Fruit fly (Drosophila melanogaster) whole organism, embryonic: ENCODE results near the gene tho2.

Source experiments
- Blimp-1 ChIP-seq: fragments of 200-800 bp; sonication (Bioruptor generic); optimal IDR thresholded peaks from 3 replicates; lab custom pipeline; 2018; ENCODE audit warnings: missing biosample characterization, missing genetic modification characterization, mild to moderate bottlenecking, moderate library complexity, missing genetic modification reagents
- CG11504 ChIP-seq: fragments of 200-800 bp; sonication (Bioruptor generic); optimal IDR thresholded peaks from 3 replicates; lab custom pipeline; 2019; ENCODE audit warnings: missing biosample characterization, mild to moderate bottlenecking, missing genetic modification characterization, moderate library complexity
- CG11723 ChIP-seq: fragments of 200-800 bp; sonication (Bioruptor generic); optimal IDR thresholded peaks from 2 replicates; lab custom pipeline; 2017; ENCODE audit warnings: missing biosample characterization, mild to moderate bottlenecking, missing genetic modification characterization
- CG16813 ChIP-seq: fragments of 200-800 bp; sonication (Bioruptor generic); IDR thresholded peaks from 3 replicates; pipeline ENCODE4 v1.3.6; 2022; ENCODE audit warnings: missing biosample characterization, missing genetic modification characterization; ENCODE audit not compliant: partially characterized antibody
- CG17186 ChIP-seq: fragments of 200-800 bp; sonication (Bioruptor generic); optimal IDR thresholded peaks from 3 replicates; lab custom pipeline; 2017; ENCODE audit warnings: missing biosample characterization, missing genetic modification reagents, missing genetic modification characterization
- CG17612 ChIP-seq: fragments of 200-800 bp; sonication (Bioruptor generic); IDR thresholded peaks from 2 replicates; pipeline ENCODE4 v1.3.6; 2022; ENCODE audit warnings: missing biosample characterization, missing genetic modification characterization
- CG18262 ChIP-seq: fragments of 200-800 bp; optimal IDR thresholded peaks from 3 replicates; lab custom pipeline; 2019; ENCODE audit warnings: missing biosample characterization, mild to moderate bottlenecking, missing genetic modification characterization, moderate library complexity
- CG2129 ChIP-seq: fragments of 200-800 bp; sonication (Bioruptor generic); IDR thresholded peaks from 2 replicates; pipeline ENCODE4 v1.3.6; 2022; ENCODE audit warnings: missing biosample characterization, missing genetic modification characterization; ENCODE audit not compliant: partially characterized antibody
- CG2199 ChIP-seq: fragments of 200-800 bp; sonication (Bioruptor generic); IDR thresholded peaks from 3 replicates; pipeline ENCODE4 v1.3.6; 2022; ENCODE audit warnings: missing biosample characterization, missing genetic modification characterization
- CG2678 ChIP-seq: fragments of 200-800 bp; sonication (Bioruptor generic); optimal IDR thresholded peaks from 3 replicates; lab custom pipeline; 2019; ENCODE audit warnings: missing biosample characterization, mild to moderate bottlenecking, missing genetic modification characterization, moderate library complexity
- CG3838 ChIP-seq: fragments of 200-800 bp; sonication (Bioruptor generic); optimal IDR thresholded peaks from 3 replicates; lab custom pipeline; 2016; ENCODE audit warnings: missing biosample characterization, missing genetic modification characterization
- CG4820 ChIP-seq: fragments of 200-800 bp; sonication (Bioruptor generic); optimal IDR thresholded peaks from 3 replicates; lab custom pipeline; 2016; ENCODE audit warnings: missing biosample characterization, missing genetic modification characterization
- CG6683 ChIP-seq: fragments of 200-800 bp; sonication (Bioruptor generic); optimal IDR thresholded peaks from 2 replicates; lab custom pipeline; 2017; ENCODE audit warnings: missing biosample characterization, mild to moderate bottlenecking, missing genetic modification characterization, missing genetic modification reagents
- CG7786 ChIP-seq: fragments of 200-800 bp; sonication (Bioruptor generic); optimal IDR thresholded peaks from 2 replicates; lab custom pipeline; 2016; ENCODE audit warnings: missing biosample characterization, missing genetic modification characterization
- CG9437 ChIP-seq: fragments of 200-800 bp; sonication (Bioruptor generic); optimal IDR thresholded peaks from 2 replicates; lab custom pipeline; 2018; ENCODE audit warnings: missing biosample characterization, mild to moderate bottlenecking, missing genetic modification characterization
- CkIIα-i1 ChIP-seq: fragments of 200-800 bp; sonication (Bioruptor generic); IDR thresholded peaks from 2 replicates; pipeline ENCODE4 v1.3.6; 2022; ENCODE audit warnings: missing biosample characterization, missing genetic modification characterization
- Dip3 ChIP-seq: fragments of 200-800 bp; sonication (Bioruptor generic); optimal IDR thresholded peaks from 3 replicates; lab custom pipeline; 2016; ENCODE audit warnings: missing biosample characterization, missing genetic modification characterization
- Doc2 ChIP-seq: fragments of 200-800 bp; sonication (Bioruptor generic); IDR thresholded peaks from 2 replicates; pipeline ENCODE4 v1.3.6; 2022; ENCODE audit warnings: missing biosample characterization, missing genetic modification characterization
- E2f2 ChIP-seq: fragments of 200-800 bp; sonication (Bioruptor generic); IDR thresholded peaks from 2 replicates; pipeline ENCODE4 v1.3.6; 2022; ENCODE audit warnings: missing biosample characterization, missing genetic modification characterization
- Elba2 ChIP-seq: fragments of 200-800 bp; sonication (Bioruptor generic); optimal IDR thresholded peaks from 3 replicates; lab custom pipeline; 2016; ENCODE audit warnings: missing biosample characterization, missing genetic modification characterization
- H15 ChIP-seq: fragments of 200-800 bp; sonication (Bioruptor generic); IDR thresholded peaks from 3 replicates; pipeline ENCODE4 v1.3.6; 2022; ENCODE audit warnings: missing biosample characterization, missing genetic modification characterization
- HLH54F ChIP-seq: fragments of 200-800 bp; sonication (Bioruptor generic); optimal IDR thresholded peaks from 3 replicates; lab custom pipeline; 2016; ENCODE audit warnings: missing biosample characterization, missing genetic modification characterization
- Hr78 ChIP-seq, 2 experiments: fragments of 200-800 bp in 1 of 2; fragments of >200 bp in 1 of 2; sonication (Bioruptor generic) in 1 of 2; optimal IDR thresholded peaks; 2 replicates each; lab custom pipeline; 2017 to 2019; ENCODE audit warnings: missing biosample characterization in 2 of 2, missing genetic modification characterization in 2 of 2, mild to moderate bottlenecking in 1 of 2, moderate library complexity in 1 of 2
- Lpt ChIP-seq: fragments of >200 bp; optimal IDR thresholded peaks from 2 replicates; lab custom pipeline; 2018; ENCODE audit warnings: missing biosample characterization, missing genetic modification characterization
- Rfx ChIP-seq: fragments of 200-800 bp; sonication (Bioruptor generic); IDR thresholded peaks from 2 replicates; pipeline ENCODE4 v1.3.6; 2022; ENCODE audit warnings: missing biosample characterization, missing genetic modification characterization
- ab ChIP-seq: fragments of 200-800 bp; sonication (Bioruptor generic); optimal IDR thresholded peaks from 2 replicates; lab custom pipeline; 2016; ENCODE audit warnings: missing biosample characterization, missing genetic modification characterization
- ap ChIP-seq: fragments of 200-800 bp; sonication (Bioruptor generic); IDR thresholded peaks from 2 replicates; pipeline ENCODE4 v1.3.6; 2022; ENCODE audit warnings: missing biosample characterization, missing genetic modification characterization
- da ChIP-seq: fragments of 200-800 bp; sonication (Bioruptor generic); optimal IDR thresholded peaks from 2 replicates; lab custom pipeline; 2016; ENCODE audit warnings: missing biosample characterization, missing genetic modification characterization
- dan ChIP-seq: fragments of 200-800 bp; sonication (Bioruptor generic); IDR thresholded peaks from 2 replicates; pipeline ENCODE4 v1.3.6; 2022; ENCODE audit warnings: missing biosample characterization, missing genetic modification characterization
- en ChIP-seq: fragments of 200-800 bp; sonication (Bioruptor generic); optimal IDR thresholded peaks from 2 replicates; lab custom pipeline; 2016; ENCODE audit warnings: missing biosample characterization, missing genetic modification characterization
- fd3F ChIP-seq: fragments of 200-800 bp; sonication (Bioruptor generic); optimal IDR thresholded peaks from 2 replicates; lab custom pipeline; 2018; ENCODE audit warnings: missing biosample characterization, mild to moderate bottlenecking, missing genetic modification characterization, moderate library complexity
- gcm2 ChIP-seq: fragments of 200-800 bp; sonication (Bioruptor generic); optimal IDR thresholded peaks from 2 replicates; lab custom pipeline; 2016; ENCODE audit warnings: missing biosample characterization, missing genetic modification characterization
- gsb ChIP-seq: fragments of 200-800 bp; sonication (Bioruptor generic); IDR thresholded peaks from 2 replicates; pipeline ENCODE4 v1.3.6; 2022; ENCODE audit warnings: missing biosample characterization, missing genetic modification characterization
- h ChIP-seq: fragments of >200 bp; optimal IDR thresholded peaks from 2 replicates; lab custom pipeline; 2017
- her ChIP-seq: fragments of 200-800 bp; sonication (Bioruptor generic); optimal IDR thresholded peaks from 2 replicates; lab custom pipeline; 2016; ENCODE audit warnings: missing biosample characterization, missing genetic modification characterization
- hkb ChIP-seq, 2 experiments: fragments of 200-800 bp in 1 of 2; fragments of >200 bp in 1 of 2; sonication (Bioruptor generic) in 1 of 2; IDR thresholded peaks in 1 of 2; optimal IDR thresholded peaks in 1 of 2; 2 replicates each; pipeline versions ENCODE4 v1.3.6 to Lab custom; 2017 to 2022; ENCODE audit warnings: missing biosample characterization in 1 of 2, missing genetic modification characterization in 1 of 2
- jing ChIP-seq: fragments of 200-800 bp; sonication (Bioruptor generic); optimal IDR thresholded peaks from 2 replicates; lab custom pipeline; 2018; ENCODE audit warnings: missing biosample characterization, mild to moderate bottlenecking, missing genetic modification characterization
- lab ChIP-seq: fragments of 200-800 bp; sonication (Bioruptor generic); optimal IDR thresholded peaks from 3 replicates; lab custom pipeline; 2017; ENCODE audit warnings: missing biosample characterization, missing genetic modification characterization, mild to moderate bottlenecking, moderate library complexity, missing genetic modification reagents
- luna ChIP-seq: fragments of 200-800 bp; sonication (Bioruptor generic); optimal IDR thresholded peaks from 2 replicates; lab custom pipeline; 2016; ENCODE audit warnings: missing biosample characterization, missing genetic modification characterization
- nerfin-2 ChIP-seq: fragments of 200-800 bp; sonication (Bioruptor generic); IDR thresholded peaks from 2 replicates; pipeline ENCODE4 v1.3.6; 2022; ENCODE audit warnings: missing biosample characterization, missing genetic modification characterization; ENCODE audit not compliant: partially characterized antibody
- oc ChIP-seq: fragments of 200-800 bp; sonication (Bioruptor generic); optimal IDR thresholded peaks from 2 replicates; lab custom pipeline; 2018; ENCODE audit warnings: missing biosample characterization, mild to moderate bottlenecking, missing genetic modification characterization, moderate library complexity
- ranshi ChIP-seq: fragments of 200-800 bp; sonication (Bioruptor generic); IDR thresholded peaks from 2 replicates; pipeline ENCODE4 v1.3.6; 2022; ENCODE audit warnings: missing biosample characterization, missing genetic modification characterization
- ro ChIP-seq: fragments of 200-800 bp; sonication (Bioruptor generic); IDR thresholded peaks from 2 replicates; pipeline ENCODE4 v1.3.6; 2022; ENCODE audit warnings: missing biosample characterization, missing genetic modification characterization
- schlank ChIP-seq: fragments of 200-800 bp; sonication (Bioruptor generic); optimal IDR thresholded peaks from 2 replicates; lab custom pipeline; 2018; ENCODE audit warnings: missing biosample characterization, mild to moderate bottlenecking, missing genetic modification characterization
- so ChIP-seq: fragments of 200-800 bp; sonication (Bioruptor generic); IDR thresholded peaks from 3 replicates; pipeline ENCODE4 v1.3.6; 2022; ENCODE audit warnings: missing biosample characterization, missing genetic modification characterization
- tll ChIP-seq, 2 experiments: fragments of 200-800 bp in 1 of 2; fragments of >200 bp in 1 of 2; sonication (Bioruptor generic) in 1 of 2; optimal IDR thresholded peaks; 2 replicates each; lab custom pipeline; 2017 to 2019; ENCODE audit warnings: missing biosample characterization in 2 of 2, missing genetic modification characterization in 2 of 2, mild to moderate bottlenecking in 1 of 2, moderate library complexity in 1 of 2
- vfl ChIP-seq: fragments of 200-800 bp; sonication (Bioruptor generic); optimal IDR thresholded peaks from 2 replicates; lab custom pipeline; 2016; ENCODE audit warnings: missing biosample characterization, missing genetic modification characterization
- vnd ChIP-seq: fragments of 200-800 bp; sonication (Bioruptor generic); IDR thresholded peaks from 3 replicates; pipeline ENCODE4 v1.3.6; 2022; ENCODE audit warnings: missing biosample characterization, missing genetic modification characterization; ENCODE audit not compliant: partially characterized antibody
- zfh1 ChIP-seq: fragments of 200-800 bp; sonication (Bioruptor generic); IDR thresholded peaks from 3 replicates; pipeline ENCODE4 v1.3.6; 2022; ENCODE audit warnings: missing biosample characterization, missing genetic modification characterization

The tho2 gene

DNA sequence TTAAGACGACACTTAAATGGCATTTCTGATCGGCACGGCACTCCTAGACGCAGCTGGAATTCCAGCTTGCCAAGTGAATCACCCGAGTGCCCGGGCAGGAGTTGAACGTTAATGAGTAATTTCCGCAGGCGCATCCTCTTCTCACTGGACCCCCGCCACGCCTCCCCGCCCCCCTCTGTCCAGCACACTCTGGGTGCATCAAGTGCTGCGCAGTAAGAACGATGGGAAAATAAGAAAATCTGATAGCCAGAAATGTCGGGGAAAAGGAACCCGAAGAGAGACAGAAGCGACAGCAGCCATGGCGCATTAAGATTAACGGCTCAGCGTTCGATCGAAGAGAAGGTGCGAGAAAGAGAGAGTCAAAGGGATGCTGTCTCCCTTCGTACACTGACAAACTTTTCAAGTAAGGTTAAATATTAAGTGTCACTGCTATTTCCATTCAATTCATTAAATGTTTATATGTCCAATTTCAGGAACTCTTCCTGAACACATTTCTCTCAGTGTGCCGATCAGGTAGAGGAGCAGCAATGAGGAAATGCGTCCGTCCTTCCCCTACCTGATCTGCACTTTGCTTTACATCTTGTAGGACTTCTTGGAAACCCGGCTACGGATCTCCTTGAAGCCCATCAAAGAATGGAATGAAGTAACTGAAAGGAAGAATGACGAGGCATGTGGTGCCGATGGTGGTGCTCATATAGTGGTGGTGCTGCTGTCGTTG lies 19.7 kb upstream of the tho2 start (continued):
- TF ChIP-seq Hr78 (GFP tag; optimal IDR thresholded peaks at IDR 0.05; lab: Kevin White, UChicago) = no peak
- no peak for TF ChIP-seq CG2129 (GFP tag; lab: Robert Waterston, UW)
- no peak for TF ChIP-seq Doc2 (GFP tag; lab: Robert Waterston, UW)
- peak; percentile 71 for TF ChIP-seq vfl
- TF ChIP-seq her (GFP tag; lab: Kevin White, UChicago) = peak; percentile 54
- TF ChIP-seq CG11504 (tag; lab: Kevin White, UChicago) = peak; percentile 44
- TF ChIP-seq vnd (GFP tag; lab: Robert Waterston, UW) = no peak
- TF ChIP-seq CG9437 (GFP tag; lab: Kevin White, UChicago) = peak; percentile 9
- TF ChIP-seq luna (GFP tag; lab: Kevin White, UChicago) = no peak
- peak; percentile 44 for TF ChIP-seq oc
- TF ChIP-seq HLH54F (GFP tag; lab: Kevin White, UChicago) = peak; percentile 40
- TF ChIP-seq da (GFP tag; lab: Kevin White, UChicago) = no peak
- peak; percentile 87 for TF ChIP-seq zfh1
- peak; percentile 63 for TF ChIP-seq CG7786
- TF ChIP-seq tll (GFP tag; optimal IDR thresholded peaks at IDR 0.05; lab: Kevin White, UChicago) = peak; percentile 40 to 99
- no peak for TF ChIP-seq nerfin-2 (GFP tag; lab: Robert Waterston, UW)
- no peak for TF ChIP-seq CG17612
- no peak for TF ChIP-seq gsb (GFP tag; lab: Robert Waterston, UW)
- peak; percentile 41 for TF ChIP-seq CG11723 (GFP tag; lab: Kevin White, UChicago)
- TF ChIP-seq so = 0 out of 3 replicates have a peak, but pooled peaks have one; percentile 55
- TF ChIP-seq h (lab: Kevin White, UChicago) = no peak
- TF ChIP-seq ab (GFP tag; lab: Kevin White, UChicago) = peak; percentile 38
- TF ChIP-seq ranshi (GFP tag; lab: Robert Waterston, UW) = peak; percentile 48; the same call in 1 of the 2 replicates
- peak; percentile 31 for TF ChIP-seq jing (GFP tag; lab: Kevin White, UChicago)
- TF ChIP-seq CG17186 = peak; percentile 19
- no peak for TF ChIP-seq CG3838
- peak; percentile 6 for TF ChIP-seq lab
- TF ChIP-seq CG16813 (GFP tag; lab: Robert Waterston, UW) = no peak
- peak; percentile 35 for TF ChIP-seq en (GFP tag; lab: Kevin White, UChicago)
- TF ChIP-seq gcm2 (GFP tag; lab: Kevin White, UChicago) = peak; percentile 17
- peak; percentile 86 for TF ChIP-seq dan
- peak; percentile 63 for TF ChIP-seq Blimp-1 (GFP tag; lab: Kevin White, UChicago)
- peak; percentile 66; the same call in 2 of the 3 replicates for TF ChIP-seq CG2199 (GFP tag; lab: Robert Waterston, UW)
- no peak for TF ChIP-seq CG6683 (GFP tag; lab: Kevin White, UChicago)
- no peak for TF ChIP-seq Lpt (GFP tag; lab: Kevin White, UChicago)
- peak; percentile 88 for TF ChIP-seq CG18262 (tag; lab: Kevin White, UChicago)
- peak; percentile 52; the same call in 1 of the 3 replicates for TF ChIP-seq H15 (GFP tag; lab: Robert Waterston, UW)
- no peak for TF ChIP-seq Rfx (GFP tag; lab: Robert Waterston, UW)
- TF ChIP-seq CG2678 (tag; lab: Kevin White, UChicago) = peak; percentile 56
- TF ChIP-seq schlank = no peak
- no peak for TF ChIP-seq CkIIα-i1
- TF ChIP-seq CG4820 (GFP tag; lab: Kevin White, UChicago) = peak; percentile 72
- no peak for TF ChIP-seq hkb (optimal IDR thresholded peaks at IDR 0.05; lab: Kevin White, UChicago)
- TF ChIP-seq hkb (GFP tag; IDR thresholded peaks at IDR 0.05; lab: Robert Waterston, UW) = peak; percentile 54; the same call in 1 of the 2 replicates
- no peak for TF ChIP-seq fd3F (GFP tag; lab: Kevin White, UChicago)
- no peak for TF ChIP-seq E2f2 (GFP tag; lab: Robert Waterston, UW)
- TF ChIP-seq ro (GFP tag; lab: Robert Waterston, UW) = no peak
- TF ChIP-seq Elba2 (GFP tag; lab: Kevin White, UChicago) = peak; percentile 77
- no peak for TF ChIP-seq Dip3 (GFP tag; lab: Kevin White, UChicago)
- TF ChIP-seq ap (GFP tag; lab: Robert Waterston, UW) = no peak; the same call in 1 of the 2 replicates
